Fruit fly (Drosophila melanogaster): Measurements from ENCODE around the gene CG32219.

DNA sequence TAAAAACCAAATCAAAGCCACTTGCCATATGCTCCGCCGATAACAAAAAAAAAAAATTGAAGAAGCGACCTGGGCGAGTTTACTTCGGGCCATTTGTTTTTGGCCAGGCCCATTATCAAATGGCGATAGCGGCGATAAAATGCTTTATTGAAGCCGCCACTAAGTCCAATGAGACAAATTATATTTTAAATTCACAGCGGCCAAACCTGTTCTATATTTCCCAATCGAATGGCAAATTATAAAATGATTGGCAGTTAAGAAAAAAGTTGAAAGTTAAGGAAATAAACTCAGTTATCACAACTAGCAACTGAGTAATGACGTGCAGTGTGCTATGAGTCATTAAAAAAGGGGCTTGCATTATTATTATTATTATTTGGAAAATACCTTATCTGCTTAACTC lies 9.8 kb downstream of the CG32219 start:
- TF ChIP-seq psq (optimal IDR thresholded peaks at IDR 0.05) (no peak), ttk (optimal IDR thresholded peaks at IDR 0.05) (no peak), Sin3A (optimal IDR thresholded peaks at IDR 0.05) (no peak), insv (optimal IDR thresholded peaks at IDR 0.05) (no peak)

All from Kc167 (cell line).